Worm (Caenorhabditis elegans) whole organism, late embryonic: Measurements from ENCODE around the gene M02F4.1.

Source experiments
- ama-1 ChIP-seq: fragments of 150-350 bp; optimal IDR thresholded peaks from 2 replicates; lab custom pipeline; 2014
- dve-1 ChIP-seq: sonication (generic microtip); optimal IDR thresholded peaks from 2 replicates; lab custom pipeline; 2017; ENCODE audit warnings: antibody characterized with exemption, mild to moderate bottlenecking, missing genetic modification characterization, missing compliant biosample characterization
- nfya-1 ChIP-seq: sonication (generic microtip); optimal IDR thresholded peaks from 2 replicates; lab custom pipeline; 2017; ENCODE audit warnings: missing genetic modification characterization, mild to moderate bottlenecking, missing compliant biosample characterization, antibody characterized with exemption, moderate library complexity
- nhr-11 ChIP-seq: fragments of 150-350 bp; optimal IDR thresholded peaks from 2 replicates; lab custom pipeline; 2014; ENCODE audit warnings: missing biosample characterization, missing genetic modification characterization
- npax-4 ChIP-seq: sonication (generic microtip); optimal IDR thresholded peaks from 2 replicates; lab custom pipeline; 2016; ENCODE audit warnings: missing genetic modification characterization, missing compliant biosample characterization
- pqm-1 ChIP-seq: sonication (generic microtip); optimal IDR thresholded peaks from 2 replicates; lab custom pipeline; 2016; ENCODE audit warnings: missing genetic modification characterization, missing compliant biosample characterization

DNA sequence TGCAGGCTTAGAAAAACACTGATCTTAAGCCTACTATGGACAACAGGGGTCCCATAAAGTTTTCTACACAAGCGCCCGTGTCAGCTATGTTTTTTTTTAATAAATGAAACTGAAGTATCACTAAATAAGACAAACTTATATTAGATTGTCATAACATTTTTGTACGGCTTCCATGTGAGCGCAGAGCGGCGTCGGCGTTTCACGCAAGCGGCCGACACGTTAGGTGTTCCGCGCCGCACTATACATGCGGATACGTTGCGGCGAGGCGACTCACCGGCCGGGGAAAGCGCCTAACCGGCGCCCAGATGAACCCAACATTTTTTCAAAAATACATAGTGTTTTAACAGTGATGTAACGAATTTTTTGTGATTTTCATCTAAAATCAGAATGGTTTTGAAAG is 28.7 kb upstream of the M02F4.1 start:
- TF ChIP-seq npax-4 (tag; lab: Kevin White, UChicago): no peak
- TF ChIP-seq nfya-1 (tag; lab: Kevin White, UChicago): no peak
- TF ChIP-seq nhr-11 (tag; lab: Kevin White, UChicago): no peak
- no peak for TF ChIP-seq dve-1 (tag; lab: Kevin White, UChicago)
- TF ChIP-seq pqm-1 (tag; lab: Kevin White, UChicago): no peak
- TF ChIP-seq ama-1: no peak
